Fruit fly (Drosophila melanogaster): ENCODE data around the gene CG32147.

The CG32147 gene

dm6 chr3L:15125717-15126116 is 18.1 kb downstream of the CG32147 start:
- TF ChIP-seq CG17806 (tag; optimal IDR thresholded peaks at IDR 0.05) (no peak), D1 (tag; optimal IDR thresholded peaks at IDR 0.05) (no peak), rn (GFP tag; IDR thresholded peaks at IDR 0.05) (no peak), CG8301 (tag; optimal IDR thresholded peaks at IDR 0.05) (peak; percentile 51), CG9948 (tag; optimal IDR thresholded peaks at IDR 0.05) (peak; percentile 30), CG10348 (GFP tag; IDR thresholded peaks at IDR 0.05) (no peak), CG8159 (tag; optimal IDR thresholded peaks at IDR 0.05) (no peak), EcR (GFP tag; optimal IDR thresholded peaks at IDR 0.05) (no peak)

- no peak for TF ChIP-seq fd96Ca (GFP tag; IDR thresholded peaks at IDR 0.05)
- TF ChIP-seq CG17806 (tag; optimal IDR thresholded peaks at IDR 0.05) = no peak
- TF ChIP-seq CG8301 (tag; optimal IDR thresholded peaks at IDR 0.05) = no peak
- no peak for TF ChIP-seq CG15710 (tag; optimal IDR thresholded peaks at IDR 0.05)
- TF ChIP-seq D1 (tag; optimal IDR thresholded peaks at IDR 0.05) = no peak
- no peak for TF ChIP-seq Snoo (tag; optimal IDR thresholded peaks at IDR 0.05)
- TF ChIP-seq Pif1A (GFP tag; optimal IDR thresholded peaks at IDR 0.05) = no peak
- TF ChIP-seq CG4496 (GFP tag; IDR thresholded peaks at IDR 0.05) = no peak
- TF ChIP-seq CG9948 (tag; optimal IDR thresholded peaks at IDR 0.05) = no peak
- TF ChIP-seq CG14655 (GFP tag; optimal IDR thresholded peaks at IDR 0.05) = no peak
- TF ChIP-seq CG13204 (GFP tag; optimal IDR thresholded peaks at IDR 0.05) = peak; percentile 74
- TF ChIP-seq CG34367 (tag; optimal IDR thresholded peaks at IDR 0.05) = no peak
- no peak for TF ChIP-seq CG32121 (GFP tag; IDR thresholded peaks at IDR 0.05)
- peak; percentile 95 for TF ChIP-seq EcR (GFP tag; optimal IDR thresholded peaks at IDR 0.05)
- no peak for TF ChIP-seq Pif1B (GFP tag; optimal IDR thresholded peaks at IDR 0.05)
- TF ChIP-seq CG10348 (GFP tag; IDR thresholded peaks at IDR 0.05) = no peak
Observed at dm6 chr3L:15125077-15125652, 18.7 kb downstream of the CG32147 start, which contains the start of gene CG16959. Gene CG16959, minus strand, starts transcription at chr3L:15125321.

DNA sequence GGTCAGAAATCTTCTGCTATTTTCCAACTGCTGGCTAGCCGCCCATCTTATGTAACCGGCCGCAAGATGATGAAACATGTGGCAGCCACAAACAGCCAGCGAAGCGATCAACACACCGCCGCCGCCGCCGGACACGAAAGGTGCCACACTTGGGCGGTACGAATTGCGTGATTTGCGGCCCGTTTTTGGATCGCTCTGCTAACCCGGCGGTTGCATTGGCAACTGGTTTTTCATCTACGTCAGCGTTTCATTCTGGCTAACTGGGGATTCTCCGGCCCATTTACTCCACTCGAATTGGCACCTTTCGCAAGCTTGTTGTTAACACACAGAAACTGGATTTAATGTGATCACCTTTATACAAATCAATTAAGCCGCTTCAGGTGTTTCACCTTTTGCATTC is 20.1 kb downstream of the CG32147 start:
- TF ChIP-seq CG8301 (tag; optimal IDR thresholded peaks at IDR 0.05) (no peak), CG32121 (GFP tag; IDR thresholded peaks at IDR 0.05) (no peak), fd96Ca (GFP tag; IDR thresholded peaks at IDR 0.05) (no peak), CG8159 (tag; optimal IDR thresholded peaks at IDR 0.05) (no peak), Snoo (tag; optimal IDR thresholded peaks at IDR 0.05) (no peak), CG4496 (GFP tag; IDR thresholded peaks at IDR 0.05) (no peak), CG12605 (GFP tag; IDR thresholded peaks at IDR 0.05) (no peak), CG34367 (tag; optimal IDR thresholded peaks at IDR 0.05) (no peak), CG14655 (GFP tag; optimal IDR thresholded peaks at IDR 0.05) (no peak), Ets98B (GFP tag; IDR thresholded peaks at IDR 0.05) (no peak), EcR (GFP tag; optimal IDR thresholded peaks at IDR 0.05) (peak; percentile 88), CG10348 (GFP tag; IDR thresholded peaks at IDR 0.05) (no peak), CG13204 (GFP tag; optimal IDR thresholded peaks at IDR 0.05) (peak; percentile 83), gl (tag; optimal IDR thresholded peaks at IDR 0.05) (no peak)

DNA sequence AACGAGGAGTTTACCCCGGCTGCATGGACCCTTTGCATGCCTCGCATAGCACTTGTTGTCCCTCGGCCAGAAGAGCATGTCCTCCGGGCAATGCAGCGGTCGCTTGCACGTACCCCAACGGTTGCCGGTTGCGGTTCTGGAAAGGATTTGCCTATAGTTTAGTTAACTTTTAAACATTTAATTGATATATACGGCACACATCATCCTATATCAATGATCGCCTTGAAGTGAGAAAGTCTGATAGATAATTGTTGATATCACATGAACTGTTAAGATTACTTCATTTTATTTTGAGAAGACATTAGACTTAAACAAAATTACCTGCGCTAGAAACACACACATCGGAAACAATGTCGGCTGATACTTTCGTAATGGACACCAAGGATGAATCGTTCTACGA is 22.6 kb downstream of the CG32147 start, which contains the start of gene CG32847:
TSS of gene CG32847 (plus strand) at position 301 of the 400 bp plus-strand sequence.
- TF ChIP-seq EcR (GFP tag; optimal IDR thresholded peaks at IDR 0.05) (no peak), CG4496 (GFP tag; IDR thresholded peaks at IDR 0.05) (no peak), CG34367 (tag; optimal IDR thresholded peaks at IDR 0.05) (no peak), Pif1A (GFP tag; optimal IDR thresholded peaks at IDR 0.05) (no peak), gl (tag; optimal IDR thresholded peaks at IDR 0.05) (no peak), Snoo (tag; optimal IDR thresholded peaks at IDR 0.05) (no peak), rn (GFP tag; IDR thresholded peaks at IDR 0.05) (no peak), CG17806 (tag; optimal IDR thresholded peaks at IDR 0.05) (no peak), CG14655 (GFP tag; optimal IDR thresholded peaks at IDR 0.05) (no peak), Pif1B (GFP tag; optimal IDR thresholded peaks at IDR 0.05) (no peak), CG13204 (GFP tag; optimal IDR thresholded peaks at IDR 0.05) (no peak), Ets98B (GFP tag; IDR thresholded peaks at IDR 0.05) (no peak)

DNA sequence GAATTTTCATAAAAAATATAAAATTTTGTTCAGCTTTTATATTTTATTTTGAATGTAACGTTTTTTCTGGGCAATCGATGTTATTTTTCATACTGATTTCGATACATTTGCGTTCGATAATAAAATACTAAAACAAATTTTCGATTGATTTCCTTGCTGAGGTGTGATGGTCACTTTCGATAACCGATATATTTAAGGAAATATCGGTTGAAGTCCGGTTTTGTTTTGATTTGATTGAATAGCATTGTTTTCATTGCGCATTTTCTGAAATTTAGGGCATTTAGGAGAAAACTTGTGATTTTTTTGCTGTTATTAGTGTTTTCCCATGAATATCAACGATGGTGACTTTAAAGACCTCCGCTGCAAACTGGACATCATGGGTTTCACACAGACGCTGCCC is 27.3 kb downstream of the CG32147 start, which contains the start of gene Cep135:
TSS of gene Cep135 (plus strand) at position 202 of the 400 bp plus-strand sequence.
- TF ChIP-seq CG34367 (tag; optimal IDR thresholded peaks at IDR 0.05) (no peak), D1 (tag; optimal IDR thresholded peaks at IDR 0.05) (peak; percentile 35), CG4496 (GFP tag; IDR thresholded peaks at IDR 0.05) (no peak)

- TF ChIP-seq CG32121 (GFP tag; IDR thresholded peaks at IDR 0.05) (no peak), CG4496 (GFP tag; IDR thresholded peaks at IDR 0.05) (0 out of 3 replicates have a peak, but pooled peaks have one; percentile 16), CG9948 (tag; optimal IDR thresholded peaks at IDR 0.05) (no peak)
Observed at dm6 chr3L:15113257-15113656, 30.6 kb downstream of the CG32147 start, which contains the start of gene CG13458. Gene CG13458, plus strand, starts transcription at chr3L:15113557.

DNA sequence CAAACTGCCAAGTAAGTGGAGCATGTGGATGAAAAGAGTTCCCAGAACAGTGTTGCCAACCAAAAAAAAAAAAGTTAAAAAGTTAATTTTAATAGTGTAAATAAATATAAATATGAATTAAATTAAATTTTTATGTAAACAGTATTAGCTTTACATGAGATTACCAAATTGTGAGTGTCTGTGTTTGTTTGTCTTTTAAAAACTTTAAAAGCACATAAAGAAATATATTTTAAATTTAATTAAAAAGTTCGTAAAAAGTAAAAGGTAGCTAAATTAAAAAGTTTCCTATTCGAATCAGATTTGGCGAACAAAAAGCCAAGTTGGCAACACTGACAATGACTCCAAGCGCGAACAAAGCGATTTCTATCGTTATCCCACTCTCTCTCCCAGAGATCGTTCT is 34.9 kb downstream of the CG32147 start:
- TF ChIP-seq CG9948 (tag; optimal IDR thresholded peaks at IDR 0.05) (peak; percentile 50), Pif1B (GFP tag; optimal IDR thresholded peaks at IDR 0.05) (no peak), EcR (GFP tag; optimal IDR thresholded peaks at IDR 0.05) (no peak), CG34367 (tag; optimal IDR thresholded peaks at IDR 0.05) (peak; percentile 5), CG8301 (tag; optimal IDR thresholded peaks at IDR 0.05) (peak; percentile 35), CG32121 (GFP tag; IDR thresholded peaks at IDR 0.05) (no peak), D1 (tag; optimal IDR thresholded peaks at IDR 0.05) (no peak), CG8159 (tag; optimal IDR thresholded peaks at IDR 0.05) (peak; percentile 50), Snoo (tag; optimal IDR thresholded peaks at IDR 0.05) (peak; percentile 24), CG12605 (GFP tag; IDR thresholded peaks at IDR 0.05) (peak; percentile 43), CG17806 (tag; optimal IDR thresholded peaks at IDR 0.05) (peak; percentile 28), CG14655 (GFP tag; optimal IDR thresholded peaks at IDR 0.05) (no peak), CG15710 (tag; optimal IDR thresholded peaks at IDR 0.05) (peak; percentile 34)
